Worm (Caenorhabditis elegans) whole organism, L3 larva: ENCODE data around the gene tba-8.
"Not testable (repeated sequence)": the region's sequence is repeated elsewhere in the genome, so short reads cannot be mapped to it uniquely, and the experiment has no call there.

ENCODE experiments used
- R02D3.7 ChIP-seq: fragments of 150-350 bp; optimal IDR thresholded peaks from 2 replicates; lab custom pipeline; 2014; ENCODE audit warnings: missing biosample characterization, missing genetic modification characterization
- ama-1 ChIP-seq: fragments of 150-350 bp; optimal IDR thresholded peaks from 2 replicates; lab custom pipeline; 2018
- ceh-16 ChIP-seq: sonication (generic microtip); optimal IDR thresholded peaks from 2 replicates; lab custom pipeline; 2017; ENCODE audit warnings: missing biosample characterization, missing genetic modification characterization
- ceh-82 ChIP-seq: fragments of 150-350 bp; optimal IDR thresholded peaks from 2 replicates; lab custom pipeline; 2014; ENCODE audit warnings: missing biosample characterization, missing genetic modification characterization
- ceh-9 ChIP-seq: sonication (generic microtip); optimal IDR thresholded peaks from 2 replicates; lab custom pipeline; 2018; ENCODE audit warnings: missing biosample characterization, missing genetic modification characterization
- egl-5 ChIP-seq: fragments of 150-350 bp; optimal IDR thresholded peaks from 2 replicates; lab custom pipeline; 2017; ENCODE audit warnings: missing biosample characterization, missing genetic modification reagents, missing genetic modification characterization, inconsistent platforms
- elt-1 ChIP-seq: fragments of 150-350 bp; optimal IDR thresholded peaks from 2 replicates; lab custom pipeline; 2014; ENCODE audit warnings: missing biosample characterization, missing genetic modification characterization
- elt-2 ChIP-seq: sonication (generic microtip); optimal IDR thresholded peaks from 2 replicates; lab custom pipeline; 2016; ENCODE audit warnings: missing genetic modification reagents, mild to moderate bottlenecking, missing genetic modification characterization, missing compliant biosample characterization
- elt-3 ChIP-seq, 3 experiments: fragments of 150-350 bp in 1 of 3; sonication (generic microtip) in 2 of 3; optimal IDR thresholded peaks; 2 replicates in 2 of 3; 4 replicates in 1 of 3; lab custom pipeline; 2014 to 2017; ENCODE audit warnings: missing biosample characterization in 3 of 3, missing genetic modification characterization in 3 of 3
- fkh-2 ChIP-seq: fragments of 150-350 bp; optimal IDR thresholded peaks from 2 replicates; lab custom pipeline; 2014; ENCODE audit warnings: missing biosample characterization, missing genetic modification reagents, missing genetic modification characterization
- fos-1 ChIP-seq: fragments of 150-350 bp; optimal IDR thresholded peaks from 2 replicates; lab custom pipeline; 2014; ENCODE audit warnings: missing biosample characterization, missing genetic modification characterization
- jun-1 ChIP-seq: fragments of 150-350 bp; optimal IDR thresholded peaks from 2 replicates; lab custom pipeline; 2014; ENCODE audit warnings: missing biosample characterization, missing genetic modification reagents, missing genetic modification characterization
- lin-39 ChIP-seq: fragments of 150-350 bp; optimal IDR thresholded peaks from 2 replicates; lab custom pipeline; 2018; ENCODE audit warnings: missing biosample characterization, missing genetic modification reagents, missing genetic modification characterization
- lsy-12 ChIP-seq: sonication (generic microtip); optimal IDR thresholded peaks from 2 replicates; lab custom pipeline; 2016; ENCODE audit warnings: mild to moderate bottlenecking, missing genetic modification characterization, missing compliant biosample characterization
- mml-1 ChIP-seq: fragments of 150-350 bp; sonication (generic microtip); optimal IDR thresholded peaks from 3 replicates; lab custom pipeline; 2014; ENCODE audit warnings: missing biosample characterization, missing genetic modification characterization
- nfya-1 ChIP-seq: sonication (generic microtip); optimal IDR thresholded peaks from 2 replicates; lab custom pipeline; 2017; ENCODE audit warnings: missing genetic modification characterization, mild to moderate bottlenecking, missing compliant biosample characterization, antibody characterized with exemption, moderate library complexity; ENCODE audit not compliant: insufficient read depth
- nhr-11 ChIP-seq: fragments of 150-350 bp; optimal IDR thresholded peaks from 2 replicates; lab custom pipeline; 2014; ENCODE audit warnings: missing biosample characterization, missing genetic modification characterization
- nhr-23 ChIP-seq: fragments of 150-350 bp; optimal IDR thresholded peaks from 2 replicates; lab custom pipeline; 2014; ENCODE audit warnings: missing biosample characterization, missing genetic modification reagents, missing genetic modification characterization
- nhr-25 ChIP-seq: sonication (generic microtip); optimal IDR thresholded peaks from 2 replicates; lab custom pipeline; 2017; ENCODE audit warnings: missing biosample characterization, missing genetic modification characterization
- nhr-43 ChIP-seq: sonication (generic microtip); optimal IDR thresholded peaks from 2 replicates; lab custom pipeline; 2016; ENCODE audit warnings: mild to moderate bottlenecking, missing genetic modification characterization, missing compliant biosample characterization; ENCODE audit not compliant: poor library complexity, severe bottlenecking
- nhr-76 ChIP-seq: fragments of 150-350 bp; sonication (generic microtip); optimal IDR thresholded peaks from 5 replicates; lab custom pipeline; 2014; ENCODE audit warnings: missing biosample characterization, missing genetic modification characterization
- pha-4 ChIP-seq: fragments of 150-350 bp; optimal IDR thresholded peaks from 2 replicates; lab custom pipeline; 2014; ENCODE audit warnings: missing biosample characterization, missing genetic modification reagents, missing genetic modification characterization
- pqm-1 ChIP-seq: fragments of 150-350 bp; optimal IDR thresholded peaks from 2 replicates; lab custom pipeline; 2017; ENCODE audit warnings: missing biosample characterization, missing genetic modification characterization, inconsistent platforms
- skn-1 ChIP-seq: fragments of 150-350 bp; optimal IDR thresholded peaks from 2 replicates; lab custom pipeline; 2014; ENCODE audit warnings: missing biosample characterization, missing genetic modification characterization
- snpc-4 ChIP-seq: fragments of 150-350 bp; optimal IDR thresholded peaks from 2 replicates; lab custom pipeline; 2014; ENCODE audit warnings: missing biosample characterization, missing genetic modification characterization
- ztf-11 ChIP-seq: fragments of 150-350 bp; optimal IDR thresholded peaks from 2 replicates; lab custom pipeline; 2014; ENCODE audit warnings: missing biosample characterization, missing genetic modification characterization
- ztf-4 ChIP-seq: fragments of 150-350 bp; optimal IDR thresholded peaks from 2 replicates; lab custom pipeline; 2014; ENCODE audit warnings: missing biosample characterization, missing genetic modification characterization

tba-8 gene

ce11 chrX:9463045-9463444 is 4.9 kb upstream of the tba-8 start, which contains the start of gene ZK899.6:
Gene ZK899.6 (plus strand): TSS chrX:9463345.
- TF ChIP-seq pqm-1, ceh-82, nfya-1 (tag; lab: Kevin White, UChicago): not testable (repeated sequence)

ce11 chrX:9460834-9461233 is 2.7 kb upstream of the tba-8 start, which contains the start of gene ZK899.5:
Gene ZK899.5 (minus strand): TSS chrX:9460934.
- TF ChIP-seq lin-39 (tag; lab: Kevin White, UChicago); nhr-76; ztf-11 (tag; lab: Kevin White, UChicago): not testable (repeated sequence)

ce11 chrX:9456579-9456978 is 1.6 kb downstream of the tba-8 start:
- TF ChIP-seq pqm-1 (tag; lab: Kevin White, UChicago) (no peak), lin-39 (tag; lab: Kevin White, UChicago) (no peak), ceh-82 (tag; lab: Kevin White, UChicago) (no peak), nhr-43 (tag; lab: Kevin White, UChicago) (no peak), elt-1 (tag; lab: Kevin White, UChicago) (peak; percentile 81), egl-5 (tag; lab: Kevin White, UChicago) (no peak), nhr-76 (no peak), nhr-23 (tag; lab: Kevin White, UChicago) (no peak), fos-1 (tag; lab: Kevin White, UChicago) (no peak), nfya-1 (tag; lab: Kevin White, UChicago) (no peak), ceh-9 (tag; lab: Kevin White, UChicago) (no peak), nhr-25 (tag; lab: Kevin White, UChicago) (peak; percentile 32)

ce11 chrX:9452483-9453198 is 5.5 kb downstream of the tba-8 start, which contains the start of gene ZK899.3:
Gene ZK899.3 (plus strand): TSS chrX:9453148.
- TF ChIP-seq nhr-25 (tag; lab: Kevin White, UChicago) (no peak), snpc-4 (tag; lab: Kevin White, UChicago) (no peak), pqm-1 (tag; lab: Kevin White, UChicago) (peak; percentile 52), elt-2 (peak; percentile 63)

- TF ChIP-seq lin-39 (tag; lab: Kevin White, UChicago), result no peak
- no peak for TF ChIP-seq lsy-12
- TF ChIP-seq pha-4 (tag; lab: Kevin White, UChicago), result peak; percentile 91
Observed at ce11 chrX:9451944-9452453, 6.1 kb downstream of the tba-8 start, which contains the start of gene ZK899.2. Gene ZK899.2 (minus strand): TSS chrX:9451994.

- TF ChIP-seq fkh-2 (no peak), jun-1 (no peak), mml-1 (tag; lab: Kevin White, UChicago) (no peak), ceh-82 (tag; lab: Kevin White, UChicago) (no peak), nhr-11 (tag; lab: Kevin White, UChicago) (no peak), ceh-16 (tag; lab: Kevin White, UChicago) (no peak), skn-1 (no peak), nhr-23 (tag; lab: Kevin White, UChicago) (no peak), elt-3 (tag; optimal IDR thresholded peaks at IDR 0.05; lab: Kevin White, UChicago) (no peak), ztf-4 (tag; lab: Kevin White, UChicago) (no peak), nhr-25 (tag; lab: Kevin White, UChicago) (no peak), ama-1 (lab: Kevin White, UChicago) (no peak), R02D3.7 (tag; lab: Kevin White, UChicago) (no peak)
Observed at ce11 chrX:9449330-9449729, 8.8 kb downstream of the tba-8 start, which contains the start of gene ZK899.7. Gene ZK899.7 (minus strand): TSS chrX:9449430.
